Worm (Caenorhabditis elegans): Measurements from ENCODE around the gene sri-78.
A peak's percentile ranks its signal among the peaks of the same experiment; 100 is the strongest.
"Not testable (repeated sequence)": the region's sequence is repeated elsewhere in the genome, so short reads cannot be mapped to it uniquely, and the experiment has no call there.

Gene sri-78

DNA sequence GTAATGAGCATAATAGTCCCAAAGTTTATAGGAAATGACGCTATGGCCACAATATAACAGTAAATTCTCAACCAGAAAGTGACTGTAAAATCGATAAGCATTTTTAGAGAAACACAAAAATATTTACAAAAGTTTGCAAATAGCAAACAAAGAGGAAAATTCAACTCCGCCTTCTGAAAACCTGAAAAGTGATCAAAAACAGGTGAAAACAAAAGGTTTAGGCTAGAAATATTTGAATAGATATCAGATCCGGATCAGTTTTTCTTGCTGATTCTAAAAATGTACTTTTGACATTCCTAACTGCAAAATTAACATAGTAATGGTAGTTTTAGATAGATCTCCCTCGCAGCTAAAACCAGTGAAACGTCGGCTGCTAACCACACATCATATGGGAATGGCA lies 14.0 kb downstream of the sri-78 start, which contains the start of gene sri-51:
Gene sri-51, minus strand, starts transcription at position 101 of the 400 bp plus-strand sequence.
- TF ChIP-seq fos-1 (tag; optimal IDR thresholded peaks at IDR 0.05): no peak
- peak in 1 of 2 experiments; percentile 84 for TF ChIP-seq unc-62 (GFP tag; optimal IDR thresholded peaks at IDR 0.05 in 1 of 2)
- TF ChIP-seq unc-62 (tag; optimal IDR thresholded peaks at IDR 0.05): no peak

DNA sequence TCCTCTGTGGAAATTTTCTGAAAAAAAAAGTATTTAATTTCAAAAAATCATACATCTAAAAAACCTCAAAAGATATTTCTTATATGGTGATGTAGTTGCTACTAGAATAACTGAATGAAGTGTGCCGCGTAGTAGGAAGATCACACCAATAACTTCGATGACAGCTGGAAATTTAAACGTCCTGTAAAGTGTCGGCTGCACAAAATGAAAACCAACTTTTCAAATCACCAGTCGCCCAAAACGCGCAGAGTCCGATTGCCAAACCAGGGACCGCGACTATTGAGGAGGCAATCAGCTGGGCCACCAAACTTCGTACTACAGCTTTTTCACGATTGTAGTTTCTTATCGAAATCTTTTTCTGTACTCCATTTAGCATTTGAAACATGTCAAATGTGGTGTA lies 16.3 kb downstream of the sri-78 start, which contains the start of gene sri-48:
Gene sri-48, minus strand, starts transcription at position 101 of the 400 bp plus-strand sequence.
- TF ChIP-seq mdl-1 (tag; optimal IDR thresholded peaks at IDR 0.05); madf-9 (GFP tag; conservative IDR thresholded peaks at IDR 0.05); dve-1 (tag; optimal IDR thresholded peaks at IDR 0.05; ENCODE audit: insufficient read depth): not testable (repeated sequence)

DNA sequence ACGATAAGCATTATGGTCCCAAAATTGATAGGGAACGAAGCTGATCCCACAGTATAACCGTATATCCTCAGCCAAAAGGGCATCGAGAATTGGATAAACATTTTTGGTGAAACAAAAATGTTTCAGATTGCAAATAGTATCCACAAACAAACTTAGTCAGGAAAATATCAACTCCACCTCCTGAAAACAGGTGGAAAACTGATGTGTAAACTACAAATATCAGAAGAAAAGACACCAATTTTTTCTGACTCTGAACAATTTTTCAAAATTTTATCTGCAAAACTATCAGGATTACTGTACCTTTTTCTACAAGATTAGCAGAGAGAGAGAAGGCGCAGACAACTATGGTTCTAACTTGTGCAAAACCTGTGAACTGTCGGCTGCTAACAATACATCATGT lies 17.6 kb downstream of the sri-78 start, which contains the start of gene sri-53:
Gene sri-53, minus strand, starts transcription at position 101 of the 400 bp plus-strand sequence.
- TF ChIP-seq fkh-10 (GFP tag; optimal IDR thresholded peaks at IDR 0.05): no peak
- TF ChIP-seq jun-1 (tag; optimal IDR thresholded peaks at IDR 0.05): no peak
- no peak for TF ChIP-seq saeg-2 (GFP tag; IDR thresholded peaks at IDR 0.05)
- TF ChIP-seq Y105C5A.15 (GFP tag; IDR thresholded peaks at IDR 0.05): no peak
- no peak for TF ChIP-seq mxl-2 (GFP tag; conservative IDR thresholded peaks at IDR 0.05)
- no peak for TF ChIP-seq Y5F2A.4 (GFP tag; optimal IDR thresholded peaks at IDR 0.05)
- no peak for TF ChIP-seq dmd-6 (GFP tag; IDR thresholded peaks at IDR 0.05)
- no peak for TF ChIP-seq aha-1 (tag)
- TF ChIP-seq mdl-1 (tag; optimal IDR thresholded peaks at IDR 0.05): no peak
- no peak for TF ChIP-seq daf-8 (GFP tag; IDR thresholded peaks at IDR 0.05)
- no peak for TF ChIP-seq zip-11 (GFP tag; IDR thresholded peaks at IDR 0.05)

DNA sequence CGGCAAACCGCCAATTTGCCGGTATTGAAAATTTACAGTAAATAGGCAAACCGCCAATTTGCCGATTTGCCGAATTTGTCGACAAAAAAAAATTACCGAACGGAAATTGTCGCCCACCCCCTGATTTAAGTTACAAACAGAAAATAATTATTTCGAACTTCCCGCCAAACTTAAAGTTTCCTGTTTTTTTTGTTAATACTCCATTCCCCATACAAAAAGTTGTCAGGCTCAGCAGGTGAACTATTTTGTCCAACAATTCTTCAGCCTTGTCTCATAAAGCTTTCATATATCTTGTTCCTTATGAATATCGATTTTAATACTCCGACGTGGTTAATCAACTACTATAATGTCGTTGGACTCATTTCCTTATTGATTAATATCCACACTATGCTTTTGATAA lies 18.5 kb downstream of the sri-78 start, which contains the start of gene sri-50:
Gene sri-50, plus strand, starts transcription at position 301 of the 400 bp plus-strand sequence.
- TF ChIP-seq aha-1 (tag) (peak; percentile 5), rbr-2 (tag; optimal IDR thresholded peaks at IDR 0.05) (no peak), aly-2 (tag; optimal IDR thresholded peaks at IDR 0.05) (no peak), nhr-10 (tag; optimal IDR thresholded peaks at IDR 0.05) (no peak)

DNA sequence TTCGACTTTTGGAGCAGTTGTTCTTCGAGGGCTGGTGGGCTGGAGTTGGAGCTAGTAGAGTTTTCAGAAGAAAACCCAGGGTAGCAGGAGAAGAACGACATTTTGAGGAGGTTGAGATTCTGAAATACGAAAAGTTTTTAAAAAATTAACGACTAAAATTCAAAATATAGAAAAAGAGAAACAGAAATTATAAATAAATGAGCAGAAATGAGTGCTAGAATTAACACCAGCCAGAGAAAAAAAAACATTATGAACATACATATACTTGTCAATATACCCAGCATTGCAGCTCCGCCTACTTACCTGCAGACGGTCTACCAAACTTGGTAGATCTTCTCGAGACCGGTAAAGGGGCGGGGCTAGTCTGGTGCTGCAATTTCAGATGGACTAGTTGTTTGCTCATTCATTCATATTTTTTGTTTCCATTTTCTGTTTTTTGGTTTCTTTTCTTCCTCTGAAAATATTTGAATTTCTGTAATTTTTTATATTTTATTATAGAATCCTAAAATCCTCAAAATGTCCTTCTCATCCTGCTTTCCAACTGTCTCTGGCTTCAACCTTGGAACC lies 21.5 kb downstream of the sri-78 start, which contains the start of the genes ZC239.20 and ZC239.21:
Gene ZC239.20, minus strand, starts transcription at position 101 of the 567 bp plus-strand sequence.
Gene ZC239.21, plus strand, starts transcription at position 517 of the 567 bp plus-strand sequence.
- no peak for TF ChIP-seq nhr-237 (tag; optimal IDR thresholded peaks at IDR 0.05)
- no peak for TF ChIP-seq lim-7 (GFP tag; IDR thresholded peaks at IDR 0.05)
- no peak for TF ChIP-seq unc-62 (GFP tag; optimal IDR thresholded peaks at IDR 0.05 in 1 of 2)
- no peak for TF ChIP-seq unc-62 (tag; optimal IDR thresholded peaks at IDR 0.05)
- no peak for TF ChIP-seq ama-1 (optimal IDR thresholded peaks at IDR 0.05)
- no peak for TF ChIP-seq Y75B8A.6 (GFP tag; IDR thresholded peaks at IDR 0.05)
- no peak for TF ChIP-seq lin-13 (GFP tag; optimal IDR thresholded peaks at IDR 0.05)
- TF ChIP-seq mdl-1 (tag; optimal IDR thresholded peaks at IDR 0.05): no peak
- no peak for TF ChIP-seq saeg-2 (GFP tag; IDR thresholded peaks at IDR 0.05)
- no peak for TF ChIP-seq T20F7.1 (GFP tag; optimal IDR thresholded peaks at IDR 0.05)

DNA sequence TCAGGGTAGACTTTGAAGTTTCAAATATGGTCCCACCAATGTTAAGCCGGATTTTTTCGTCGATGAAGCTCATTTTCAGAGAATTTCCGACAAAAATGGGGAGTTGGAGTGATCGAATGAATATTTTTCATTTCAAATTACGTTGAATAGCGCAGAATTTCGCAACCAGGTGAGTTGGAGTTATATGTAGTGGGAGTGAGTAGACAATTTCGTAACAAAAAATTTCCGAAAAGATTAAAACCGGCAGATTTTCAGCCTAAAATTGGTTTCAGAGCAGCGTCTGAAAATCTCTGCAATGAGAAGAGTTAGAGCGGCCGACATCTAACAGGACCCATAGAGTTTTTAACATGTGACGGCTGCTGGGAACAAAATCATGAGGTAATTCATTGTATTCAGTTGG lies 23.7 kb downstream of the sri-78 start, which contains the start of gene sdz-35:
Gene sdz-35, minus strand, starts transcription at position 101 of the 400 bp plus-strand sequence.
- TF ChIP-seq nhr-48 (tag; optimal IDR thresholded peaks at IDR 0.05) (no peak), lin-29 (GFP tag; IDR thresholded peaks at IDR 0.05) (no peak), unc-62 (GFP tag; optimal IDR thresholded peaks at IDR 0.05 in 1 of 2) (no peak), unc-62 (tag; optimal IDR thresholded peaks at IDR 0.05) (no peak), nhr-11 (tag; optimal IDR thresholded peaks at IDR 0.05) (no peak), R02D3.7 (tag; optimal IDR thresholded peaks at IDR 0.05) (no peak), ZK337.2 (GFP tag; IDR thresholded peaks at IDR 0.05) (no peak), mes-2 (tag; optimal IDR thresholded peaks at IDR 0.05; ENCODE audit: poor library complexity, severe bottlenecking) (no peak), madf-9 (GFP tag; conservative IDR thresholded peaks at IDR 0.05) (no peak), mdt-29 (GFP tag; IDR thresholded peaks at IDR 0.05) (no peak), pqm-1 (tag; optimal IDR thresholded peaks at IDR 0.05) (no peak), skn-1 (tag; optimal IDR thresholded peaks at IDR 0.05) (no peak), php-3 (GFP tag; IDR thresholded peaks at IDR 0.05) (no peak), spr-1 (tag; optimal IDR thresholded peaks at IDR 0.05) (no peak), aha-1 (tag) (no peak), ceh-32 (tag; optimal IDR thresholded peaks at IDR 0.05; ENCODE audit: poor library complexity) (no peak), jun-1 (tag; optimal IDR thresholded peaks at IDR 0.05) (no peak), D1046.2 (GFP tag; IDR thresholded peaks at IDR 0.05) (no peak), cey-2 (tag; optimal IDR thresholded peaks at IDR 0.05; ENCODE audit: borderline replicate concordance, insufficient read depth) (no peak), saeg-2 (GFP tag; IDR thresholded peaks at IDR 0.05) (no peak), fos-1 (tag; optimal IDR thresholded peaks at IDR 0.05) (no peak)
